Fruit fly (Drosophila melanogaster) Kc167 (cell line): Measurements from ENCODE around the gene CG6195.

Source experiments
- Myc ChIP-seq: fragments of >200 bp; optimal IDR thresholded peaks from 2 replicates; lab custom pipeline; 2017; ENCODE audit warnings: missing external identifiers
- Sin3A ChIP-seq: fragments of >200 bp; optimal IDR thresholded peaks from 2 replicates; lab custom pipeline; 2018; ENCODE audit warnings: missing external identifiers
- h ChIP-seq: fragments of >200 bp; optimal IDR thresholded peaks from 3 replicates; lab custom pipeline; 2018; ENCODE audit warnings: missing external identifiers
- insv ChIP-seq: fragments of >200 bp; optimal IDR thresholded peaks from 3 replicates; lab custom pipeline; 2018; ENCODE audit warnings: missing external identifiers
- psq ChIP-seq: fragments of >200 bp; optimal IDR thresholded peaks from 2 replicates; lab custom pipeline; 2017; ENCODE audit warnings: missing external identifiers
- ttk ChIP-seq: sonication (Bioruptor generic); optimal IDR thresholded peaks from 2 replicates; lab custom pipeline; 2017; ENCODE audit warnings: missing external identifiers

CG6195 gene

dm6 chr3R:19644901-19645204 lies 3.4 kb downstream of the CG6195 start, which contains the start of gene Nup58:
Gene Nup58, plus strand, starts transcription at chr3R:19645026.
- TF ChIP-seq Sin3A (lab: Kevin White, UChicago) (no peak), insv (lab: Kevin White, UChicago) (no peak), h (no peak), psq (no peak), ttk (lab: Kevin White, UChicago) (no peak), Myc (lab: Kevin White, UChicago) (no peak)

dm6 chr3R:19644094-19644900 lies 3.9 kb downstream of the CG6195 start, which contains the start of gene Vha13:
Gene Vha13, minus strand, starts transcription at chr3R:19644386.
- TF ChIP-seq Sin3A (lab: Kevin White, UChicago) (no peak), h (no peak), Myc (lab: Kevin White, UChicago) (no peak), insv (lab: Kevin White, UChicago) (no peak), ttk (lab: Kevin White, UChicago) (no peak), psq (no peak)

- TF ChIP-seq psq (no peak), ttk (lab: Kevin White, UChicago) (no peak), insv (lab: Kevin White, UChicago) (no peak), h (no peak)
Measured at dm6 chr3R:19642893-19643270, 5.3 kb downstream of the CG6195 start.

dm6 chr3R:19642092-19642892 lies 5.9 kb downstream of the CG6195 start, which contains the start of gene subdued:
Gene subdued, minus strand, starts transcription at chr3R:19642722.
- no peak for TF ChIP-seq insv (lab: Kevin White, UChicago)

dm6 chr3R:19641498-19642065 lies 6.6 kb downstream of the CG6195 start:
- TF ChIP-seq insv (lab: Kevin White, UChicago) = no peak
- TF ChIP-seq Sin3A (lab: Kevin White, UChicago) = no peak
- TF ChIP-seq h = no peak
- no peak for TF ChIP-seq psq
- no peak for TF ChIP-seq ttk (lab: Kevin White, UChicago)
- TF ChIP-seq Myc (lab: Kevin White, UChicago) = no peak

dm6 chr3R:19641058-19641457 lies 7.2 kb downstream of the CG6195 start:
- TF ChIP-seq Myc (lab: Kevin White, UChicago) (no peak), h (no peak), Sin3A (lab: Kevin White, UChicago) (no peak), ttk (lab: Kevin White, UChicago) (no peak), psq (no peak), insv (lab: Kevin White, UChicago) (no peak)

- no peak for TF ChIP-seq Sin3A (lab: Kevin White, UChicago)
- no peak for TF ChIP-seq psq
- no peak for TF ChIP-seq ttk (lab: Kevin White, UChicago)
- no peak for TF ChIP-seq Myc (lab: Kevin White, UChicago)
- TF ChIP-seq h = no peak
- no peak for TF ChIP-seq insv (lab: Kevin White, UChicago)
Measured at dm6 chr3R:19638004-19638403, 10.2 kb downstream of the CG6195 start.

dm6 chr3R:19634649-19635048 lies 13.6 kb downstream of the CG6195 start, which contains the start of gene CG34138:
Gene CG34138, plus strand, starts transcription at chr3R:19634949.
- TF ChIP-seq ttk (lab: Kevin White, UChicago) (no peak), Myc (lab: Kevin White, UChicago) (no peak), insv (lab: Kevin White, UChicago) (no peak), psq (no peak), Sin3A (lab: Kevin White, UChicago) (no peak), h (no peak)

- no peak for TF ChIP-seq psq
Measured at dm6 chr3R:19632685-19633116, 15.5 kb downstream of the CG6195 start, which contains the start of gene CG6231. Gene CG6231, minus strand, starts transcription at chr3R:19632718.

dm6 chr3R:19627792-19628522 lies 20.3 kb downstream of the CG6195 start:
- TF ChIP-seq Sin3A (lab: Kevin White, UChicago) = no peak
- no peak for TF ChIP-seq Myc (lab: Kevin White, UChicago)
- TF ChIP-seq ttk (lab: Kevin White, UChicago) = no peak
- no peak for TF ChIP-seq psq
- TF ChIP-seq insv (lab: Kevin White, UChicago) = no peak
- TF ChIP-seq h = no peak

dm6 chr3R:19625300-19626230 lies 22.6 kb downstream of the CG6195 start:
- TF ChIP-seq Sin3A (lab: Kevin White, UChicago) = no peak
- TF ChIP-seq Myc (lab: Kevin White, UChicago) = no peak
- no peak for TF ChIP-seq insv (lab: Kevin White, UChicago)
- TF ChIP-seq ttk (lab: Kevin White, UChicago) = no peak
- no peak for TF ChIP-seq psq
- TF ChIP-seq h = no peak
